Worm (Caenorhabditis elegans) whole organism, early embryonic: ENCODE results near the gene F59B10.3.

ENCODE experiments used
- B0310.2 ChIP-seq: sonication (generic microtip); optimal IDR thresholded peaks from 2 replicates; lab custom pipeline; 2016; ENCODE audit warnings: mild to moderate bottlenecking, missing genetic modification characterization, missing compliant biosample characterization
- ama-1 ChIP-seq: fragments of 150-350 bp; optimal IDR thresholded peaks from 2 replicates; lab custom pipeline; 2014
- hnd-1 ChIP-seq: sonication (generic microtip); optimal IDR thresholded peaks from 2 replicates; lab custom pipeline; 2016; ENCODE audit warnings: missing genetic modification characterization, missing compliant biosample characterization
- pes-1 ChIP-seq: fragments of 200-800 bp; sonication (Bioruptor generic); IDR thresholded peaks from 2 replicates; pipeline ENCODE4 v1.3.6; 2022; ENCODE audit warnings: missing genetic modification reagents, missing genetic modification characterization, missing compliant biosample characterization
- tbx-37 ChIP-seq: fragments of 200-800 bp; sonication (Bioruptor generic); conservative IDR thresholded peaks from 2 replicates; pipeline ENCODE4 v1.3.6; 2022; ENCODE audit warnings: missing genetic modification reagents, missing genetic modification characterization, missing compliant biosample characterization

- TF ChIP-seq tbx-37 (GFP tag; lab: Robert Waterston, UW) (no peak), pes-1 (GFP tag; lab: Robert Waterston, UW) (no peak), B0310.2 (no peak), hnd-1 (no peak), ama-1 (no peak)
These were observed 31.0 kb upstream of the F59B10.3 start, which contains the start of gene clec-59 for ce11 chrII:10479348-10479747.
